Fruit fly (Drosophila melanogaster) whole organism, prepupa: Measurements from ENCODE around the gene plh.

Source experiments
- Blimp-1 ChIP-seq: fragments of 200-800 bp; sonication (Bioruptor generic); optimal IDR thresholded peaks from 3 replicates; lab custom pipeline; 2017; ENCODE audit warnings: missing biosample characterization, missing genetic modification characterization, mild to moderate bottlenecking, moderate library complexity, missing genetic modification reagents
- CG10631 ChIP-seq: fragments of 200-800 bp; sonication (Bioruptor generic); optimal IDR thresholded peaks from 2 replicates; lab custom pipeline; 2016; ENCODE audit warnings: missing biosample characterization, missing genetic modification characterization
- CG10669 ChIP-seq: fragments of 200-800 bp; sonication (Bioruptor generic); optimal IDR thresholded peaks from 3 replicates; lab custom pipeline; 2018; ENCODE audit warnings: missing biosample characterization, mild to moderate bottlenecking, missing genetic modification characterization, moderate library complexity
- CG11902 ChIP-seq: fragments of 200-800 bp; sonication (Bioruptor generic); optimal IDR thresholded peaks from 3 replicates; lab custom pipeline; 2016; ENCODE audit warnings: missing biosample characterization, missing genetic modification characterization
- CG15336 ChIP-seq: fragments of 200-800 bp; sonication (Bioruptor generic); IDR thresholded peaks from 2 replicates; pipeline ENCODE4 v1.3.6; 2022; ENCODE audit warnings: missing biosample characterization, missing genetic modification characterization
- CG1621 ChIP-seq: fragments of 200-800 bp; sonication (Bioruptor generic); optimal IDR thresholded peaks from 3 replicates; lab custom pipeline; 2018; ENCODE audit warnings: missing biosample characterization, mild to moderate bottlenecking, missing genetic modification characterization
- CG16779 ChIP-seq: fragments of 200-800 bp; sonication (Bioruptor generic); optimal IDR thresholded peaks from 3 replicates; lab custom pipeline; 2017; ENCODE audit warnings: missing biosample characterization, mild to moderate bottlenecking, missing genetic modification characterization
- CG3032 ChIP-seq: fragments of 200-800 bp; optimal IDR thresholded peaks from 2 replicates; lab custom pipeline; 2019; ENCODE audit warnings: missing biosample characterization, mild to moderate bottlenecking, missing genetic modification characterization, moderate library complexity
- CG31627 ChIP-seq: fragments of 200-800 bp; sonication (Bioruptor generic); optimal IDR thresholded peaks from 3 replicates; lab custom pipeline; 2016; ENCODE audit warnings: missing biosample characterization, missing genetic modification characterization
- CG34406 ChIP-seq: fragments of 200-800 bp; sonication (Bioruptor generic); optimal IDR thresholded peaks from 3 replicates; lab custom pipeline; 2016; ENCODE audit warnings: missing biosample characterization, missing genetic modification characterization
- CG3919 ChIP-seq: fragments of 200-800 bp; sonication (Bioruptor generic); optimal IDR thresholded peaks from 3 replicates; lab custom pipeline; 2016; ENCODE audit warnings: missing biosample characterization, missing genetic modification characterization
- CG4318 ChIP-seq: fragments of 200-800 bp; sonication (Bioruptor generic); optimal IDR thresholded peaks from 3 replicates; lab custom pipeline; 2017; ENCODE audit warnings: missing biosample characterization, mild to moderate bottlenecking, missing genetic modification characterization
- CG6163 ChIP-seq: fragments of 200-800 bp; sonication (Bioruptor generic); IDR thresholded peaks from 3 replicates; pipeline ENCODE4 v1.3.6; 2022; ENCODE audit warnings: missing biosample characterization, missing genetic modification characterization
- CG6792 ChIP-seq: fragments of 200-800 bp; sonication (Bioruptor generic); optimal IDR thresholded peaks from 3 replicates; lab custom pipeline; 2016; ENCODE audit warnings: missing biosample characterization, missing genetic modification characterization
- CG6808 ChIP-seq: fragments of 200-800 bp; sonication (Bioruptor generic); optimal IDR thresholded peaks from 3 replicates; lab custom pipeline; 2017; ENCODE audit warnings: missing biosample characterization, missing genetic modification characterization, mild to moderate bottlenecking, moderate library complexity, missing genetic modification reagents
- CG7368 ChIP-seq: fragments of 200-800 bp; sonication (Bioruptor generic); optimal IDR thresholded peaks from 3 replicates; lab custom pipeline; 2016; ENCODE audit warnings: missing biosample characterization, missing genetic modification characterization
- CG8119 ChIP-seq: fragments of 200-800 bp; sonication (Bioruptor generic); IDR thresholded peaks from 3 replicates; pipeline ENCODE4 v1.3.6; 2022; ENCODE audit warnings: missing biosample characterization, missing genetic modification characterization
- CG8319 ChIP-seq: fragments of 200-800 bp; sonication (Bioruptor generic); optimal IDR thresholded peaks from 3 replicates; lab custom pipeline; 2016; ENCODE audit warnings: missing biosample characterization, missing genetic modification characterization
- CG8632 ChIP-seq: fragments of 200-800 bp; sonication (Bioruptor generic); optimal IDR thresholded peaks from 3 replicates; lab custom pipeline; 2016; ENCODE audit warnings: missing biosample characterization, missing genetic modification characterization
- Eip75B ChIP-seq: fragments of 200-800 bp; sonication (Bioruptor generic); optimal IDR thresholded peaks from 3 replicates; lab custom pipeline; 2016; ENCODE audit warnings: missing biosample characterization, missing genetic modification characterization
- Eip78C ChIP-seq: fragments of 200-800 bp; sonication (Bioruptor generic); peaks from one replicate; lab custom pipeline; 2016; ENCODE audit warnings: missing biosample characterization, missing genetic modification characterization
- Eip93F ChIP-seq: fragments of 200-800 bp; sonication (Bioruptor generic); optimal IDR thresholded peaks from 2 replicates; lab custom pipeline; 2016; ENCODE audit warnings: missing biosample characterization, mild to moderate bottlenecking, missing genetic modification characterization
- Ets21C ChIP-seq: fragments of 200-800 bp; sonication (Bioruptor generic); optimal IDR thresholded peaks from 3 replicates; lab custom pipeline; 2016; ENCODE audit warnings: missing biosample characterization, missing genetic modification characterization
- Ets96B ChIP-seq: fragments of 200-800 bp; optimal IDR thresholded peaks from 2 replicates; lab custom pipeline; 2019; ENCODE audit warnings: missing biosample characterization, mild to moderate bottlenecking, missing genetic modification characterization, moderate library complexity
- Gug ChIP-seq: fragments of 200-800 bp; sonication (Bioruptor generic); IDR thresholded peaks from 2 replicates; pipeline ENCODE4 v1.3.6; 2022; ENCODE audit warnings: missing biosample characterization, missing genetic modification characterization
- Hr38 ChIP-seq: sonication (Bioruptor generic); optimal IDR thresholded peaks from 2 replicates; lab custom pipeline; 2016; ENCODE audit warnings: missing biosample characterization, missing genetic modification characterization
- Hr39 ChIP-seq: fragments of 200-800 bp; sonication (Bioruptor generic); optimal IDR thresholded peaks from 2 replicates; lab custom pipeline; 2016; ENCODE audit warnings: missing biosample characterization, missing genetic modification characterization
- Hr4 ChIP-seq: fragments of 200-800 bp; sonication (Bioruptor generic); optimal IDR thresholded peaks from 3 replicates; lab custom pipeline; 2016; ENCODE audit warnings: missing biosample characterization, missing genetic modification characterization
- Met ChIP-seq: fragments of 200-800 bp; sonication (Bioruptor generic); optimal IDR thresholded peaks from 3 replicates; lab custom pipeline; 2016; ENCODE audit warnings: missing biosample characterization, missing genetic modification characterization
- OdsH ChIP-seq: fragments of 200-800 bp; sonication (Bioruptor generic); optimal IDR thresholded peaks from 3 replicates; lab custom pipeline; 2016; ENCODE audit warnings: missing biosample characterization, missing genetic modification characterization
- Smox ChIP-seq: fragments of 200-800 bp; sonication (Bioruptor generic); optimal IDR thresholded peaks from 3 replicates; lab custom pipeline; 2016; ENCODE audit warnings: missing biosample characterization, missing genetic modification characterization
- Sox102F ChIP-seq: fragments of 200-800 bp; sonication (Bioruptor generic); optimal IDR thresholded peaks from 2 replicates; lab custom pipeline; 2016; ENCODE audit warnings: missing biosample characterization, mild to moderate bottlenecking, missing genetic modification characterization
- Sox14 ChIP-seq: fragments of 200-800 bp; sonication (Bioruptor generic); optimal IDR thresholded peaks from 3 replicates; lab custom pipeline; 2016; ENCODE audit warnings: missing biosample characterization, missing genetic modification characterization
- achi ChIP-seq: fragments of 200-800 bp; sonication (Bioruptor generic); optimal IDR thresholded peaks from 3 replicates; lab custom pipeline; 2016; ENCODE audit warnings: missing biosample characterization, missing genetic modification characterization
- acj6 ChIP-seq: fragments of 200-800 bp; sonication (Bioruptor generic); optimal IDR thresholded peaks from 3 replicates; lab custom pipeline; 2016; ENCODE audit warnings: missing biosample characterization, missing genetic modification characterization
- cyc ChIP-seq: fragments of 200-800 bp; sonication (Bioruptor generic); optimal IDR thresholded peaks from 3 replicates; lab custom pipeline; 2016; ENCODE audit warnings: missing biosample characterization, missing genetic modification characterization
- dac ChIP-seq: fragments of 200-800 bp; sonication (Bioruptor generic); optimal IDR thresholded peaks from 2 replicates; lab custom pipeline; 2017; ENCODE audit warnings: missing biosample characterization, mild to moderate bottlenecking, missing genetic modification characterization
- dsx ChIP-seq: fragments of 200-800 bp; optimal IDR thresholded peaks from 3 replicates; lab custom pipeline; 2019; ENCODE audit warnings: missing biosample characterization, mild to moderate bottlenecking, missing genetic modification characterization, moderate library complexity; ENCODE audit not compliant: poor library complexity, severe bottlenecking
- eg ChIP-seq: fragments of 200-800 bp; sonication (Bioruptor generic); IDR thresholded peaks from 3 replicates; pipeline ENCODE4 v1.3.6; 2022; ENCODE audit warnings: missing biosample characterization, missing genetic modification characterization
- fd59A ChIP-seq: fragments of 200-800 bp; sonication (Bioruptor generic); optimal IDR thresholded peaks from 2 replicates; lab custom pipeline; 2017; ENCODE audit warnings: missing biosample characterization, mild to moderate bottlenecking, missing genetic modification characterization, missing genetic modification reagents
- fd85E ChIP-seq: fragments of 200-800 bp; sonication (Bioruptor generic); optimal IDR thresholded peaks from 3 replicates; lab custom pipeline; 2016; ENCODE audit warnings: missing biosample characterization, missing genetic modification characterization
- fkh ChIP-seq: fragments of 200-800 bp; sonication (Bioruptor generic); optimal IDR thresholded peaks from 3 replicates; lab custom pipeline; 2017; ENCODE audit warnings: missing biosample characterization, mild to moderate bottlenecking, missing genetic modification characterization, moderate library complexity
- lz ChIP-seq: fragments of 200-800 bp; sonication (Bioruptor generic); optimal IDR thresholded peaks from 3 replicates; lab custom pipeline; 2016; ENCODE audit warnings: missing biosample characterization, missing genetic modification characterization
- net ChIP-seq: fragments of 200-800 bp; sonication (Bioruptor generic); optimal IDR thresholded peaks from 3 replicates; lab custom pipeline; 2016; ENCODE audit warnings: missing biosample characterization, missing genetic modification characterization
- pdm3 ChIP-seq: fragments of 200-800 bp; sonication (Bioruptor generic); optimal IDR thresholded peaks from 3 replicates; lab custom pipeline; 2016; ENCODE audit warnings: missing biosample characterization, missing genetic modification characterization
- spab ChIP-seq: fragments of 200-800 bp; sonication (Bioruptor generic); optimal IDR thresholded peaks from 2 replicates; lab custom pipeline; 2017; ENCODE audit warnings: missing biosample characterization, mild to moderate bottlenecking, missing genetic modification characterization, missing genetic modification reagents
- ss ChIP-seq, 2 experiments: fragments of 200-800 bp; sonication (Bioruptor generic); optimal IDR thresholded peaks; 2 replicates in 1 of 2; 3 replicates in 1 of 2; lab custom pipeline; 2017 to 2018; ENCODE audit warnings: mild to moderate bottlenecking in 2 of 2, missing biosample characterization in 2 of 2, missing genetic modification characterization in 2 of 2, moderate library complexity in 1 of 2
- svp ChIP-seq: fragments of 200-800 bp; sonication (Bioruptor generic); peaks from one replicate; lab custom pipeline; 2016; ENCODE audit warnings: missing biosample characterization, missing genetic modification characterization
- topi ChIP-seq: fragments of 200-800 bp; sonication (Bioruptor generic); optimal IDR thresholded peaks from 3 replicates; lab custom pipeline; 2016; ENCODE audit warnings: missing biosample characterization, missing genetic modification characterization
- vri ChIP-seq: fragments of 200-800 bp; sonication (Bioruptor generic); optimal IDR thresholded peaks from 3 replicates; lab custom pipeline; 2016; ENCODE audit warnings: missing biosample characterization, mild to moderate bottlenecking, missing genetic modification characterization

plh gene

dm6 chr3R:5053611-5054133 is 42.8 kb upstream of the plh start (continued):
- TF ChIP-seq Met (no peak), dac (GFP tag; lab: Kevin White, UChicago) (no peak), CG34406 (peak; percentile 28), topi (no peak), Eip78C (GFP tag; lab: Kevin White, UChicago) (peak; percentile 86), Hr38 (GFP tag; lab: Kevin White, UChicago) (peak; percentile 24), CG10669 (GFP tag; lab: Kevin White, UChicago) (peak; percentile 60), CG7368 (GFP tag; lab: Kevin White, UChicago) (peak; percentile 23), CG3919 (GFP tag; lab: Kevin White, UChicago) (peak; percentile 46), CG10631 (GFP tag; lab: Kevin White, UChicago) (peak; percentile 63), Sox14 (GFP tag; lab: Kevin White, UChicago) (no peak)
- TF ChIP-seq, all 60 proteins: peak for 33

DNA sequence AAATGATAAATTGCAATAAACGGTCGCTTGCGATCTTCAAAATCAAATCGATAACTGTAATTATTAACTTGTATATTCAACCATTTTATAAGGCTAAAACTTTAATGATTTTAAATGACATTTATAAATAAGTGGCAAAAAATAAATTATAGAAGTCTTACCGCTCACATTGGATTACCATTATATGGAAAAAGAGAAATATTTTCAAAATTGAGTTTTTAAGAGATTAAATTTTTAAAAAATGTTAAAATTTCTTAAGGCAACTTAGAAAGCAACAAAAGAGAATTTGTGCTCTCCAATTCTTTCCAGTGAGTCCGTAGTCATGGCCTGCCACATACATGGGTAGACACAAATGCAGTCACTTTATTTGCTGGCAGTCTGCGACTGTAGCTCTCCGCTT is 42.0 kb upstream of the plh start:
- TF ChIP-seq lz (GFP tag; lab: Kevin White, UChicago), result peak; percentile 9
- TF ChIP-seq Eip75B, result peak; percentile 23
- TF ChIP-seq CG8319 (GFP tag; lab: Kevin White, UChicago), result no peak
- TF ChIP-seq CG6792 (GFP tag; lab: Kevin White, UChicago), result no peak
- peak; percentile 66 for TF ChIP-seq Eip78C (GFP tag; lab: Kevin White, UChicago)
- no peak for TF ChIP-seq Ets21C
- TF ChIP-seq CG11902 (GFP tag; lab: Kevin White, UChicago), result peak; percentile 14
- TF ChIP-seq Hr39 (GFP tag; lab: Kevin White, UChicago), result no peak
- no peak for TF ChIP-seq CG16779 (tag; lab: Kevin White, UChicago)
- peak; percentile 48 for TF ChIP-seq fd59A (GFP tag; lab: Kevin White, UChicago)
- no peak for TF ChIP-seq vri
- no peak for TF ChIP-seq CG6163 (GFP tag; lab: Robert Waterston, UW)
- no peak for TF ChIP-seq svp
- peak; percentile 50 for TF ChIP-seq Hr4 (GFP tag; lab: Kevin White, UChicago)
- TF ChIP-seq acj6 (GFP tag; lab: Kevin White, UChicago), result peak; percentile 48
- TF ChIP-seq Sox102F (GFP tag; lab: Kevin White, UChicago), result no peak
- peak; percentile 6 for TF ChIP-seq dsx (GFP tag; lab: Kevin White, UChicago)
- TF ChIP-seq CG3919 (GFP tag; lab: Kevin White, UChicago), result peak; percentile 8
- TF ChIP-seq dac (GFP tag; lab: Kevin White, UChicago), result no peak
- peak; percentile 17 for TF ChIP-seq CG8632 (GFP tag; lab: Kevin White, UChicago)
- no peak for TF ChIP-seq Hr38 (GFP tag; lab: Kevin White, UChicago)
- TF ChIP-seq spab (GFP tag; lab: Kevin White, UChicago), result peak; percentile 43
- no peak for TF ChIP-seq fd85E (GFP tag; lab: Kevin White, UChicago)
- TF ChIP-seq ss (GFP tag; optimal IDR thresholded peaks at IDR 0.05; lab: Kevin White, UChicago), result peak in 1 of 2 experiments; percentile 30
- peak; percentile 29 for TF ChIP-seq OdsH (GFP tag; lab: Kevin White, UChicago)
- peak; percentile 31 for TF ChIP-seq CG4318 (GFP tag; lab: Kevin White, UChicago)
- TF ChIP-seq Smox, result no peak
- peak; percentile 15 for TF ChIP-seq Sox14 (GFP tag; lab: Kevin White, UChicago)
- peak; percentile 65 for TF ChIP-seq CG3032
- no peak for TF ChIP-seq Blimp-1 (GFP tag; lab: Kevin White, UChicago)
- TF ChIP-seq CG6808 (GFP tag; lab: Kevin White, UChicago), result peak; percentile 51
- peak; percentile 9 for TF ChIP-seq topi
- no peak for TF ChIP-seq CG8119 (GFP tag; lab: Robert Waterston, UW)
- TF ChIP-seq pdm3, result peak; percentile 42
- TF ChIP-seq cyc, result no peak
- peak; percentile 37 for TF ChIP-seq CG10631 (GFP tag; lab: Kevin White, UChicago)
- TF ChIP-seq CG1621 (tag; lab: Kevin White, UChicago), result no peak
- no peak for TF ChIP-seq CG15336 (GFP tag; lab: Robert Waterston, UW)
- TF ChIP-seq fkh (GFP tag; lab: Kevin White, UChicago), result no peak
- TF ChIP-seq eg, result no peak
- no peak for TF ChIP-seq Gug (GFP tag; lab: Robert Waterston, UW)
- TF ChIP-seq achi, result peak; percentile 49
- no peak for TF ChIP-seq CG31627 (GFP tag; lab: Kevin White, UChicago)
- TF ChIP-seq Ets96B (tag; lab: Kevin White, UChicago), result peak; percentile 70
- TF ChIP-seq net (GFP tag; lab: Kevin White, UChicago), result no peak
- no peak for TF ChIP-seq Eip93F (GFP tag; lab: Kevin White, UChicago)
